Worm (Caenorhabditis elegans): ENCODE results near the gene pho-1.

Gene pho-1

ce11 chrII:5237699-5238098 is 2.1 kb upstream of the pho-1 start (continued):
- TF ChIP-seq snpc-1.1 (tag; optimal IDR thresholded peaks at IDR 0.05; ENCODE audit: insufficient read depth): no peak
- no peak for TF ChIP-seq snpc-1.3 (tag; optimal IDR thresholded peaks at IDR 0.05; ENCODE audit: insufficient read depth)
- no peak for TF ChIP-seq rec-8 (tag; optimal IDR thresholded peaks at IDR 0.05)
- no peak for TF ChIP-seq lag-1 (GFP tag; IDR thresholded peaks at IDR 0.05)
- TF ChIP-seq ceh-79 (tag; optimal IDR thresholded peaks at IDR 0.05): no peak
- peak; percentile 80 for TF ChIP-seq nfyb-1 (GFP tag; IDR thresholded peaks at IDR 0.05)
- no peak for TF ChIP-seq bed-1 (GFP tag; IDR thresholded peaks at IDR 0.05)
- no peak for TF ChIP-seq Y95B8A.8 (GFP tag; IDR thresholded peaks at IDR 0.05)
- peak; percentile 54 for TF ChIP-seq D2030.7 (GFP tag; IDR thresholded peaks at IDR 0.05)
- peak; percentile 82 for TF ChIP-seq B0261.1 (tag; optimal IDR thresholded peaks at IDR 0.05)
- TF ChIP-seq attf-5 (GFP tag; optimal IDR thresholded peaks at IDR 0.05): peak; percentile 36
- no peak for TF ChIP-seq Y56A3A.18 (GFP tag; IDR thresholded peaks at IDR 0.05)
- TF ChIP-seq him-1 (tag; optimal IDR thresholded peaks at IDR 0.05): peak; percentile 70
- TF ChIP-seq T07F8.4 (tag; optimal IDR thresholded peaks at IDR 0.05): no peak
- TF ChIP-seq ztf-25 (GFP tag; IDR thresholded peaks at IDR 0.05): peak; percentile 64; the same call in 1 of the 2 replicates
- TF ChIP-seq let-607 (tag; optimal IDR thresholded peaks at IDR 0.05): no peak
- TF ChIP-seq C17E4.6 (GFP tag; IDR thresholded peaks at IDR 0.05): no peak
- peak; percentile 93 for TF ChIP-seq tbp1 (GFP tag; optimal IDR thresholded peaks at IDR 0.05)
- TF ChIP-seq snpc-3.4 (tag; optimal IDR thresholded peaks at IDR 0.05): peak; percentile 4
- TF ChIP-seq chd-7 (tag; optimal IDR thresholded peaks at IDR 0.05): no peak
- no peak for TF ChIP-seq hmg-20 (GFP tag; IDR thresholded peaks at IDR 0.05)
- TF ChIP-seq ama-1 (optimal IDR thresholded peaks at IDR 0.05): no peak
- no peak for TF ChIP-seq ama-1 (GFP tag; optimal IDR thresholded peaks at IDR 0.05)
- no peak for TF ChIP-seq F23B12.7 (tag; optimal IDR thresholded peaks at IDR 0.05; ENCODE audit: insufficient read depth)
- TF ChIP-seq nfya-1 (tag; optimal IDR thresholded peaks at IDR 0.05; ENCODE audit: borderline replicate concordance, insufficient read depth): no peak
- TF ChIP-seq madf-6 (GFP tag; IDR thresholded peaks at IDR 0.05): peak; percentile 52; the same call in 1 of the 2 replicates
- TF ChIP-seq F33H1.4 (GFP tag; IDR thresholded peaks at IDR 0.05): no peak; the same call in 1 of the 2 replicates
- no peak for TF ChIP-seq efl-1 (GFP tag; optimal IDR thresholded peaks at IDR 0.05)
- no peak for TF ChIP-seq akir-1 (GFP tag; optimal IDR thresholded peaks at IDR 0.05)
- no peak for TF ChIP-seq lir-1 (GFP tag; conservative IDR thresholded peaks at IDR 0.05)
- no peak for TF ChIP-seq F57A8.1 (GFP tag; optimal IDR thresholded peaks at IDR 0.05)
- TF ChIP-seq ccch-3 (GFP tag; optimal IDR thresholded peaks at IDR 0.05): no peak
- TF ChIP-seq sea-2 (GFP tag; IDR thresholded peaks at IDR 0.05): no peak
- peak; percentile 33 for TF ChIP-seq die-1 (tag; optimal IDR thresholded peaks at IDR 0.05)
- no peak for TF ChIP-seq athp-1 (tag; optimal IDR thresholded peaks at IDR 0.05)
- TF ChIP-seq xnd-1 (tag; optimal IDR thresholded peaks at IDR 0.05): no peak

ce11 chrII:5234728-5235127 is 918 bp downstream of the pho-1 start:
- TF ChIP-seq nhr-80 (tag; optimal IDR thresholded peaks at IDR 0.05): peak; percentile 52
- TF ChIP-seq B0019.2 (GFP tag; conservative IDR thresholded peaks at IDR 0.05): no peak
- no peak for TF ChIP-seq cebp-1 (GFP tag; IDR thresholded peaks at IDR 0.05)
- TF ChIP-seq cebp-1 (tag; optimal IDR thresholded peaks at IDR 0.05): peak; percentile 74
